Fruit fly (Drosophila melanogaster) whole organism, embryonic: ENCODE data around the gene CG8892.

Source experiments
- CG14441 ChIP-seq: fragments of 200-800 bp; sonication (Bioruptor generic); IDR thresholded peaks from 2 replicates; pipeline ENCODE4 v1.3.6; 2022; ENCODE audit warnings: missing biosample characterization, missing genetic modification characterization
- CG16863 ChIP-seq: fragments of 200-800 bp; sonication (Bioruptor generic); optimal IDR thresholded peaks from 3 replicates; lab custom pipeline; 2016; ENCODE audit warnings: missing biosample characterization, missing genetic modification characterization
- CG6254 ChIP-seq: fragments of 200-800 bp; sonication (Bioruptor generic); optimal IDR thresholded peaks from 3 replicates; lab custom pipeline; 2017; ENCODE audit warnings: mild to moderate bottlenecking, missing biosample characterization, missing genetic modification reagents, missing genetic modification characterization
- HLHmδ ChIP-seq: fragments of 200-800 bp; sonication (Bioruptor generic); optimal IDR thresholded peaks from 2 replicates; lab custom pipeline; 2018; ENCODE audit warnings: missing biosample characterization, mild to moderate bottlenecking, missing genetic modification characterization, moderate library complexity
- Hr78 ChIP-seq, 2 experiments: fragments of 200-800 bp in 1 of 2; fragments of >200 bp in 1 of 2; sonication (Bioruptor generic) in 1 of 2; optimal IDR thresholded peaks; 2 replicates each; lab custom pipeline; 2017 to 2019; ENCODE audit warnings: missing biosample characterization in 2 of 2, missing genetic modification characterization in 2 of 2, mild to moderate bottlenecking in 1 of 2, moderate library complexity in 1 of 2
- Med ChIP-seq: fragments of 200-800 bp; sonication (Bioruptor generic); peaks from one replicate; lab custom pipeline; 2016; ENCODE audit warnings: missing biosample characterization, missing genetic modification characterization, mild to moderate bottlenecking, inconsistent platforms, moderate library complexity
- YL-1 ChIP-seq: fragments of 200-800 bp; sonication (Bioruptor generic); optimal IDR thresholded peaks from 3 replicates; lab custom pipeline; 2017; ENCODE audit warnings: missing biosample characterization, mild to moderate bottlenecking, missing genetic modification characterization
- cato ChIP-seq: fragments of 200-800 bp; sonication (Bioruptor generic); optimal IDR thresholded peaks from 2 replicates; lab custom pipeline; 2016; ENCODE audit warnings: missing biosample characterization, missing genetic modification characterization, borderline replicate concordance
- inv ChIP-seq: fragments of 200-800 bp; sonication (Bioruptor generic); IDR thresholded peaks from 2 replicates; pipeline ENCODE4 v1.3.6; 2022; ENCODE audit warnings: missing biosample characterization, missing genetic modification characterization; ENCODE audit not compliant: partially characterized antibody
- kay ChIP-seq: fragments of 200-800 bp; sonication (Bioruptor generic); optimal IDR thresholded peaks from 2 replicates; lab custom pipeline; 2016; ENCODE audit warnings: missing biosample characterization, missing genetic modification characterization
- phol ChIP-seq: fragments of 200-800 bp; sonication (Bioruptor generic); optimal IDR thresholded peaks from 3 replicates; lab custom pipeline; 2018; ENCODE audit warnings: missing biosample characterization, mild to moderate bottlenecking, missing genetic modification characterization, moderate library complexity

- peak; percentile 87 for TF ChIP-seq kay (GFP tag; lab: Kevin White, UChicago)
- peak; percentile 90 for TF ChIP-seq phol (tag; lab: Kevin White, UChicago)
- TF ChIP-seq HLHmδ (GFP tag; lab: Kevin White, UChicago), result no peak
- no peak for TF ChIP-seq inv (GFP tag; lab: Robert Waterston, UW)
- TF ChIP-seq cato (GFP tag; lab: Kevin White, UChicago), result peak; percentile 77
- TF ChIP-seq Med, result peak; percentile 99
- TF ChIP-seq Hr78 (GFP tag; optimal IDR thresholded peaks at IDR 0.05; lab: Kevin White, UChicago), result no peak
- peak; percentile 95 for TF ChIP-seq CG16863
- TF ChIP-seq YL-1 (GFP tag; lab: Kevin White, UChicago), result peak; percentile 60
- TF ChIP-seq CG6254 (GFP tag; lab: Kevin White, UChicago), result peak; percentile 83
- TF ChIP-seq CG14441 (GFP tag; lab: Robert Waterston, UW), result peak; percentile 96
Observed at dm6 chr2L:5004677-5005463, 23.5 kb upstream of the CG8892 start.
